Worm (Caenorhabditis elegans) whole organism, young adult: Measurements from ENCODE around the gene Y67D2.2.

Source experiments
- B0035.1 ChIP-seq: sonication (generic microtip); optimal IDR thresholded peaks from 2 replicates; lab custom pipeline; 2016; ENCODE audit warnings: missing genetic modification characterization, mild to moderate bottlenecking, missing compliant biosample characterization, missing genotype, missing genetic modification reagents
- F39B2.1 ChIP-seq: fragments of 200-800 bp; sonication (Bioruptor generic); IDR thresholded peaks from 2 replicates; pipeline ENCODE4 v1.3.6; 2022; ENCODE audit warnings: missing genetic modification reagents, missing genetic modification characterization, missing compliant biosample characterization
- K11D2.4 ChIP-seq: fragments of 200-800 bp; sonication (Bioruptor generic); IDR thresholded peaks from 2 replicates; pipeline ENCODE4 v1.3.6; 2022; ENCODE audit warnings: missing genetic modification reagents, missing genetic modification characterization, missing compliant biosample characterization
- T26A5.8 ChIP-seq: sonication (generic microtip); optimal IDR thresholded peaks from 2 replicates; lab custom pipeline; 2016; ENCODE audit warnings: missing genetic modification characterization, missing compliant biosample characterization
- chd-7 ChIP-seq: sonication (generic microtip); optimal IDR thresholded peaks from 2 replicates; lab custom pipeline; 2016; ENCODE audit warnings: mild to moderate bottlenecking, missing genetic modification characterization, moderate library complexity, missing compliant biosample characterization
- fkh-3 ChIP-seq: sonication (generic microtip); optimal IDR thresholded peaks from 2 replicates; lab custom pipeline; 2016; ENCODE audit warnings: mild to moderate bottlenecking, missing genetic modification characterization, missing compliant biosample characterization
- him-1 ChIP-seq: sonication (generic microtip); optimal IDR thresholded peaks from 2 replicates; lab custom pipeline; 2016; ENCODE audit warnings: missing genotype, missing genetic modification reagents, missing genetic modification characterization, missing compliant biosample characterization
- lin-40 ChIP-seq: sonication (generic microtip); optimal IDR thresholded peaks from 2 replicates; lab custom pipeline; 2016; ENCODE audit warnings: missing genetic modification characterization, mild to moderate bottlenecking, missing compliant biosample characterization, missing genotype, missing genetic modification reagents
- madf-6 ChIP-seq: fragments of 200-800 bp; sonication (Bioruptor generic); IDR thresholded peaks from 2 replicates; pipeline ENCODE4 v1.3.6; 2022; ENCODE audit warnings: missing genetic modification reagents, missing genetic modification characterization, missing compliant biosample characterization
- madf-8 ChIP-seq: fragments of 200-800 bp; sonication (Bioruptor generic); conservative IDR thresholded peaks from 2 replicates; pipeline ENCODE4 v1.3.6; 2022; ENCODE audit warnings: missing genetic modification reagents, missing genetic modification characterization, missing compliant biosample characterization
- nfya-1 ChIP-seq: sonication (generic microtip); optimal IDR thresholded peaks from 2 replicates; lab custom pipeline; 2017; ENCODE audit warnings: antibody characterized with exemption, missing compliant biosample characterization, missing genetic modification characterization, borderline replicate concordance; ENCODE audit not compliant: insufficient read depth
- pha-4 ChIP-seq: fragments of 150-350 bp; sonication (generic microtip); optimal IDR thresholded peaks from 2 replicates; lab custom pipeline; 2014; ENCODE audit warnings: missing biosample characterization, missing genetic modification reagents, missing genetic modification characterization
- unc-62 ChIP-seq: fragments of 150-350 bp; optimal IDR thresholded peaks from 2 replicates; lab custom pipeline; 2014; ENCODE audit warnings: missing biosample characterization, missing genetic modification reagents, missing genetic modification characterization

ce11 chrIII:1614412-1614811 lies 55.8 kb downstream of the Y67D2.2 start:
- TF ChIP-seq madf-8 (GFP tag; lab: Robert Waterston, UW), result no peak
- TF ChIP-seq B0035.1 (tag; lab: Kevin White, UChicago), result no peak
- no peak for TF ChIP-seq him-1 (tag; lab: Kevin White, UChicago)
- TF ChIP-seq pha-4, result no peak
- no peak for TF ChIP-seq lin-40 (tag; lab: Kevin White, UChicago)
- TF ChIP-seq K11D2.4 (GFP tag; lab: Robert Waterston, UW), result no peak
- no peak for TF ChIP-seq nfya-1 (tag; lab: Kevin White, UChicago)
- TF ChIP-seq T26A5.8 (tag; lab: Kevin White, UChicago), result no peak
- TF ChIP-seq fkh-3 (tag; lab: Kevin White, UChicago), result no peak
- no peak for TF ChIP-seq madf-6 (GFP tag; lab: Robert Waterston, UW)
- TF ChIP-seq unc-62 (GFP tag; lab: Kevin White, UChicago), result no peak
- TF ChIP-seq F39B2.1 (GFP tag; lab: Robert Waterston, UW), result no peak
- no peak for TF ChIP-seq chd-7 (tag; lab: Kevin White, UChicago)
